Worm (Caenorhabditis elegans) whole organism, L3 larva: Measurements from ENCODE around the gene nhr-114.

Experiments
- R02D3.7 ChIP-seq: fragments of 150-350 bp; optimal IDR thresholded peaks from 2 replicates; lab custom pipeline; 2014; ENCODE audit warnings: missing biosample characterization, missing genetic modification characterization
- ZK546.5 ChIP-seq: sonication (generic microtip); optimal IDR thresholded peaks from 2 replicates; lab custom pipeline; 2017; ENCODE audit warnings: missing biosample characterization, missing genetic modification characterization
- aly-2 ChIP-seq: fragments of 150-350 bp; optimal IDR thresholded peaks from 2 replicates; lab custom pipeline; 2014; ENCODE audit warnings: missing biosample characterization, missing genetic modification characterization
- ama-1 ChIP-seq: fragments of 150-350 bp; optimal IDR thresholded peaks from 2 replicates; lab custom pipeline; 2018
- ceh-82 ChIP-seq: fragments of 150-350 bp; optimal IDR thresholded peaks from 2 replicates; lab custom pipeline; 2014; ENCODE audit warnings: missing biosample characterization, missing genetic modification characterization
- ceh-9 ChIP-seq: sonication (generic microtip); optimal IDR thresholded peaks from 2 replicates; lab custom pipeline; 2018; ENCODE audit warnings: missing biosample characterization, missing genetic modification characterization
- daf-12 ChIP-seq: fragments of 150-350 bp; optimal IDR thresholded peaks from 2 replicates; lab custom pipeline; 2014; ENCODE audit warnings: missing biosample characterization, missing genetic modification reagents, missing genetic modification characterization
- egl-27 ChIP-seq: sonication (generic microtip); optimal IDR thresholded peaks from 4 replicates; lab custom pipeline; 2017; ENCODE audit warnings: missing biosample characterization, missing genetic modification reagents, missing genetic modification characterization
- egl-5 ChIP-seq: fragments of 150-350 bp; optimal IDR thresholded peaks from 2 replicates; lab custom pipeline; 2017; ENCODE audit warnings: missing biosample characterization, missing genetic modification reagents, missing genetic modification characterization, inconsistent platforms
- elt-1 ChIP-seq: fragments of 150-350 bp; optimal IDR thresholded peaks from 2 replicates; lab custom pipeline; 2014; ENCODE audit warnings: missing biosample characterization, missing genetic modification characterization
- elt-2 ChIP-seq: sonication (generic microtip); optimal IDR thresholded peaks from 2 replicates; lab custom pipeline; 2016; ENCODE audit warnings: missing genetic modification reagents, mild to moderate bottlenecking, missing genetic modification characterization, missing compliant biosample characterization
- elt-3 ChIP-seq, 3 experiments: fragments of 150-350 bp in 1 of 3; sonication (generic microtip) in 2 of 3; optimal IDR thresholded peaks; 2 replicates in 2 of 3; 4 replicates in 1 of 3; lab custom pipeline; 2014 to 2017; ENCODE audit warnings: missing biosample characterization in 3 of 3, missing genetic modification characterization in 3 of 3
- fkh-10 ChIP-seq: sonication (generic microtip); optimal IDR thresholded peaks from 2 replicates; lab custom pipeline; 2017; ENCODE audit warnings: missing biosample characterization, missing genetic modification reagents, missing genetic modification characterization
- fkh-2 ChIP-seq: fragments of 150-350 bp; optimal IDR thresholded peaks from 2 replicates; lab custom pipeline; 2014; ENCODE audit warnings: missing biosample characterization, missing genetic modification reagents, missing genetic modification characterization
- hmg-11 ChIP-seq: sonication (generic microtip); optimal IDR thresholded peaks from 2 replicates; lab custom pipeline; 2016; ENCODE audit warnings: missing genetic modification characterization, missing compliant biosample characterization
- jun-1 ChIP-seq: fragments of 150-350 bp; optimal IDR thresholded peaks from 2 replicates; lab custom pipeline; 2014; ENCODE audit warnings: missing biosample characterization, missing genetic modification reagents, missing genetic modification characterization
- lsy-12 ChIP-seq: sonication (generic microtip); optimal IDR thresholded peaks from 2 replicates; lab custom pipeline; 2016; ENCODE audit warnings: mild to moderate bottlenecking, missing genetic modification characterization, missing compliant biosample characterization
- nfya-1 ChIP-seq: sonication (generic microtip); optimal IDR thresholded peaks from 2 replicates; lab custom pipeline; 2017; ENCODE audit warnings: missing genetic modification characterization, mild to moderate bottlenecking, missing compliant biosample characterization, antibody characterized with exemption, moderate library complexity; ENCODE audit not compliant: insufficient read depth
- nhr-11 ChIP-seq: fragments of 150-350 bp; optimal IDR thresholded peaks from 2 replicates; lab custom pipeline; 2014; ENCODE audit warnings: missing biosample characterization, missing genetic modification characterization
- nhr-23 ChIP-seq: fragments of 150-350 bp; optimal IDR thresholded peaks from 2 replicates; lab custom pipeline; 2014; ENCODE audit warnings: missing biosample characterization, missing genetic modification reagents, missing genetic modification characterization
- nhr-237 ChIP-seq: fragments of 150-350 bp; optimal IDR thresholded peaks from 2 replicates; lab custom pipeline; 2014; ENCODE audit warnings: missing biosample characterization, missing genetic modification characterization
- nhr-25 ChIP-seq: sonication (generic microtip); optimal IDR thresholded peaks from 2 replicates; lab custom pipeline; 2017; ENCODE audit warnings: missing biosample characterization, missing genetic modification characterization
- nhr-28 ChIP-seq: fragments of 150-350 bp; optimal IDR thresholded peaks from 2 replicates; lab custom pipeline; 2014; ENCODE audit warnings: missing biosample characterization, missing genetic modification characterization
- nhr-67 ChIP-seq: fragments of 150-350 bp; optimal IDR thresholded peaks from 2 replicates; lab custom pipeline; 2014; ENCODE audit warnings: missing biosample characterization, missing genetic modification characterization
- nhr-77 ChIP-seq: fragments of 150-350 bp; optimal IDR thresholded peaks from 2 replicates; lab custom pipeline; 2014; ENCODE audit warnings: missing biosample characterization, missing genetic modification characterization
- pqm-1 ChIP-seq: fragments of 150-350 bp; optimal IDR thresholded peaks from 2 replicates; lab custom pipeline; 2017; ENCODE audit warnings: missing biosample characterization, missing genetic modification characterization, inconsistent platforms
- sea-2 ChIP-seq: fragments of 150-350 bp; sonication (generic microtip); optimal IDR thresholded peaks from 4 replicates; lab custom pipeline; 2014; ENCODE audit warnings: missing biosample characterization, missing genetic modification reagents, missing genetic modification characterization
- skn-1 ChIP-seq: fragments of 150-350 bp; optimal IDR thresholded peaks from 2 replicates; lab custom pipeline; 2014; ENCODE audit warnings: missing biosample characterization, missing genetic modification characterization
- snpc-4 ChIP-seq: fragments of 150-350 bp; optimal IDR thresholded peaks from 2 replicates; lab custom pipeline; 2014; ENCODE audit warnings: missing biosample characterization, missing genetic modification characterization
- tbx-2 ChIP-seq: sonication (generic microtip); optimal IDR thresholded peaks from 2 replicates; lab custom pipeline; 2016; ENCODE audit warnings: mild to moderate bottlenecking, missing genetic modification characterization, missing compliant biosample characterization
- zag-1 ChIP-seq: fragments of 150-350 bp; optimal IDR thresholded peaks from 2 replicates; lab custom pipeline; 2014; ENCODE audit warnings: missing biosample characterization, missing genetic modification characterization
- ztf-11 ChIP-seq: fragments of 150-350 bp; optimal IDR thresholded peaks from 2 replicates; lab custom pipeline; 2014; ENCODE audit warnings: missing biosample characterization, missing genetic modification characterization
- ztf-4 ChIP-seq: fragments of 150-350 bp; optimal IDR thresholded peaks from 2 replicates; lab custom pipeline; 2014; ENCODE audit warnings: missing biosample characterization, missing genetic modification characterization

The nhr-114 gene

ce11 chrV:4143034-4143433, 44.0 kb upstream of the nhr-114 start (continued):
- TF ChIP-seq nhr-28 (tag; lab: Kevin White, UChicago), result no peak

- TF ChIP-seq ama-1 (lab: Kevin White, UChicago), result no peak
- TF ChIP-seq hmg-11 (tag; lab: Kevin White, UChicago), result no peak
- no peak for TF ChIP-seq egl-5 (tag; lab: Kevin White, UChicago)
- TF ChIP-seq elt-3 (tag; optimal IDR thresholded peaks at IDR 0.05; lab: Kevin White, UChicago), result no peak
- TF ChIP-seq nhr-77 (tag; lab: Kevin White, UChicago), result no peak
- TF ChIP-seq snpc-4, result no peak
- no peak for TF ChIP-seq fkh-2 (tag; lab: Kevin White, UChicago)
- no peak for TF ChIP-seq nhr-28 (tag; lab: Kevin White, UChicago)
- TF ChIP-seq ceh-9 (tag; lab: Kevin White, UChicago), result no peak
- TF ChIP-seq ZK546.5, result no peak
- TF ChIP-seq ceh-82 (tag; lab: Kevin White, UChicago), result no peak
- TF ChIP-seq, all 47 proteins: peak for 0
Measured at ce11 chrV:4144205-4144604, 42.8 kb upstream of the nhr-114 start, which contains the start of gene Y45G5AL.1. Gene Y45G5AL.1, plus strand, starts transcription at chrV:4144505.

- TF ChIP-seq lsy-12 (no peak), ztf-4 (tag; lab: Kevin White, UChicago) (no peak)
Measured at ce11 chrV:4151400-4151799, 35.6 kb upstream of the nhr-114 start.

ce11 chrV:4152200-4152599, 34.8 kb upstream of the nhr-114 start, which contains the start of gene Y45G5AM.6:
Gene Y45G5AM.6, minus strand, starts transcription at chrV:4152300.
- no peak for TF ChIP-seq nhr-67 (tag; lab: Kevin White, UChicago)
- no peak for TF ChIP-seq tbx-2
- no peak for TF ChIP-seq lsy-12
- TF ChIP-seq ama-1 (lab: Kevin White, UChicago), result no peak
- TF ChIP-seq elt-1 (tag; lab: Kevin White, UChicago), result no peak
- TF ChIP-seq nhr-11 (tag; lab: Kevin White, UChicago), result no peak
- TF ChIP-seq pqm-1 (tag; lab: Kevin White, UChicago), result no peak
- TF ChIP-seq aly-2 (tag; lab: Kevin White, UChicago), result no peak
- TF ChIP-seq, all 47 proteins: peak for 0

- no peak for TF ChIP-seq ZK546.5
- TF ChIP-seq nhr-237 (tag; lab: Kevin White, UChicago), result no peak
- TF ChIP-seq sea-2 (GFP tag; lab: Kevin White, UChicago), result no peak
- TF ChIP-seq elt-2 (tag; lab: Kevin White, UChicago), result peak; percentile 16
- no peak for TF ChIP-seq ama-1 (lab: Kevin White, UChicago)
- no peak for TF ChIP-seq nhr-67 (tag; lab: Kevin White, UChicago)
- TF ChIP-seq skn-1, result no peak
- no peak for TF ChIP-seq tbx-2
- no peak for TF ChIP-seq fkh-2 (tag; lab: Kevin White, UChicago)
- TF ChIP-seq R02D3.7 (tag; lab: Kevin White, UChicago), result no peak
- peak; percentile 12 for TF ChIP-seq nfya-1 (tag; lab: Kevin White, UChicago)
- TF ChIP-seq zag-1 (tag; lab: Kevin White, UChicago), result no peak
- TF ChIP-seq nhr-11 (tag; lab: Kevin White, UChicago), result no peak
- no peak for TF ChIP-seq ztf-11 (tag; lab: Kevin White, UChicago)
- TF ChIP-seq pqm-1 (tag; lab: Kevin White, UChicago), result no peak
- TF ChIP-seq jun-1 (tag; lab: Kevin White, UChicago), result no peak
Measured at ce11 chrV:4157291-4157690, 29.7 kb upstream of the nhr-114 start.

ce11 chrV:4160086-4160485, 26.9 kb upstream of the nhr-114 start, which contains the start of gene Y45G5AM.5:
Gene Y45G5AM.5, plus strand, starts transcription at chrV:4160386.
- no peak for TF ChIP-seq daf-12 (tag; lab: Kevin White, UChicago)
- TF ChIP-seq egl-27 (tag; lab: Kevin White, UChicago), result no peak
- no peak for TF ChIP-seq nhr-25 (tag; lab: Kevin White, UChicago)
- no peak for TF ChIP-seq ztf-11 (tag; lab: Kevin White, UChicago)
- no peak for TF ChIP-seq ceh-9 (tag; lab: Kevin White, UChicago)
- TF ChIP-seq lsy-12, result no peak
- no peak for TF ChIP-seq nhr-23
- no peak for TF ChIP-seq fkh-10 (GFP tag; lab: Kevin White, UChicago)
- no peak for TF ChIP-seq skn-1
